Fruit fly (Drosophila melanogaster): Measurements from ENCODE around the gene CG7135.

Gene CG7135

DNA sequence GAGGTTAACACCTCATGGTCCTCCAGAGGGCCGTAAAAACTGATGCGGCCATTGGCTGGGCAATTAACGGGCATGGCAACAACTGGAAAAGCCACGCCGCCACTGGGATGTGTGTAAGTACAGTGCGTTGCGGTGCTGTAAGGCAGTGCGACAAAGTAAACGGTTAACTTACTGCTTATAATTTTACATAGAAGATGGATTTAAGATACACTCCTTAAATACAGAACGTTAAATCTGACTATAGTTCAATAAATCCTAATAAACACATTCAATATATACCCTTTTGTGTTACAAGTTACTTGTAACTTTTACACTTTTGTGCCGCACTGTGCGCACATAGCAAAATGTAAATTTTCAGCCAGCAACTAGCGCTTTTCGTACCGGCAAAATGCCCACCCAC is 49.5 kb downstream of the CG7135 start:
- TF ChIP-seq CG6276 (GFP tag; optimal IDR thresholded peaks at IDR 0.05) (no peak), Sox15 (GFP tag; optimal IDR thresholded peaks at IDR 0.05) (no peak), CG6163 (GFP tag; IDR thresholded peaks at IDR 0.05) (no peak), Gug (GFP tag; IDR thresholded peaks at IDR 0.05) (no peak)

Data from whole organism, prepupa.